Worm (Caenorhabditis elegans) whole organism, L4 larva: Measurements from ENCODE around the gene Y39A1A.3.

Experiments
- F10B5.3 ChIP-seq: sonication (generic microtip); optimal IDR thresholded peaks from 2 replicates; lab custom pipeline; 2016; ENCODE audit warnings: mild to moderate bottlenecking, missing genetic modification characterization, missing compliant biosample characterization
- F26F4.8 ChIP-seq: fragments of 200-800 bp; sonication (Bioruptor generic); conservative IDR thresholded peaks from 2 replicates; pipeline ENCODE4 v1.3.6; 2022; ENCODE audit warnings: missing genetic modification characterization, missing compliant biosample characterization
- F37D6.2 ChIP-seq: sonication (generic microtip); optimal IDR thresholded peaks from 2 replicates; lab custom pipeline; 2016; ENCODE audit warnings: mild to moderate bottlenecking, missing genetic modification characterization, missing compliant biosample characterization
- F44E2.7 ChIP-seq: fragments of 200-800 bp; sonication (Bioruptor generic); IDR thresholded peaks from 2 replicates; pipeline ENCODE4 v2.1.2; 2022; ENCODE audit warnings: missing genetic modification characterization, missing compliant biosample characterization
- F49E8.2 ChIP-seq: sonication (generic microtip); optimal IDR thresholded peaks from 2 replicates; lab custom pipeline; 2016; ENCODE audit warnings: missing compliant biosample characterization, mild to moderate bottlenecking, missing genetic modification characterization, borderline replicate concordance
- T20F7.1 ChIP-seq: fragments of 200-800 bp; sonication (Bioruptor generic); optimal IDR thresholded peaks from 2 replicates; lab custom pipeline; 2018; ENCODE audit warnings: mild to moderate bottlenecking, missing genetic modification characterization, missing compliant biosample characterization
- Y105C5A.15 ChIP-seq: fragments of 200-800 bp; sonication (Bioruptor generic); IDR thresholded peaks from 2 replicates; pipeline ENCODE4 v1.3.6; 2022; ENCODE audit warnings: missing genetic modification characterization, missing compliant biosample characterization
- Y48G9A.11 ChIP-seq: fragments of 200-800 bp; sonication (Bioruptor generic); IDR thresholded peaks from 2 replicates; pipeline ENCODE4 v1.3.6; 2022; ENCODE audit warnings: missing genetic modification reagents, missing genetic modification characterization, missing compliant biosample characterization
- Y5F2A.4 ChIP-seq: fragments of 200-800 bp; sonication (Bioruptor generic); optimal IDR thresholded peaks from 2 replicates; lab custom pipeline; 2018; ENCODE audit warnings: mild to moderate bottlenecking, missing genetic modification characterization, missing compliant biosample characterization
- Y75B8A.6 ChIP-seq: fragments of 200-800 bp; sonication (Bioruptor generic); IDR thresholded peaks from 2 replicates; pipeline ENCODE4 v1.3.6; 2022; ENCODE audit warnings: missing genetic modification reagents, missing genetic modification characterization, missing compliant biosample characterization
- ZK337.2 ChIP-seq: fragments of 200-800 bp; sonication (Bioruptor generic); IDR thresholded peaks from 2 replicates; pipeline ENCODE4 v1.3.6; 2022; ENCODE audit warnings: missing genetic modification reagents, missing genetic modification characterization, missing compliant biosample characterization
- aha-1 ChIP-seq: fragments of 150-350 bp; peaks from one replicate; lab custom pipeline; 2014; ENCODE audit warnings: missing biosample characterization, missing genetic modification characterization
- attf-4 ChIP-seq: sonication (generic microtip); optimal IDR thresholded peaks from 3 replicates; lab custom pipeline; 2017; ENCODE audit warnings: missing biosample characterization, missing genetic modification characterization
- ceh-28 ChIP-seq: fragments of 150-350 bp; optimal IDR thresholded peaks from 2 replicates; lab custom pipeline; 2014; ENCODE audit warnings: missing biosample characterization, missing genetic modification reagents, missing genetic modification characterization
- ceh-82 ChIP-seq: sonication (generic microtip); optimal IDR thresholded peaks from 2 replicates; lab custom pipeline; 2017; ENCODE audit warnings: missing biosample characterization, missing genetic modification characterization
- ces-1 ChIP-seq: fragments of 150-350 bp; sonication (generic microtip); optimal IDR thresholded peaks from 4 replicates; lab custom pipeline; 2014; ENCODE audit warnings: missing biosample characterization, missing genetic modification reagents, missing genetic modification characterization
- daf-12 ChIP-seq: fragments of 150-350 bp; optimal IDR thresholded peaks from 2 replicates; lab custom pipeline; 2014; ENCODE audit warnings: missing biosample characterization, missing genetic modification reagents, missing genetic modification characterization
- daf-8 ChIP-seq: fragments of 200-800 bp; sonication (Bioruptor generic); IDR thresholded peaks from 2 replicates; pipeline ENCODE4 v1.3.6; 2022; ENCODE audit warnings: missing genetic modification characterization, missing compliant biosample characterization
- dmd-6 ChIP-seq: fragments of 200-800 bp; sonication (Bioruptor generic); IDR thresholded peaks from 2 replicates; pipeline ENCODE4 v1.3.6; 2022; ENCODE audit warnings: missing genetic modification reagents, missing genetic modification characterization, missing compliant biosample characterization
- dmd-9 ChIP-seq: fragments of 200-800 bp; sonication (Bioruptor generic); IDR thresholded peaks from 2 replicates; pipeline ENCODE4 v1.3.6; 2022; ENCODE audit warnings: missing genetic modification reagents, missing genetic modification characterization, missing compliant biosample characterization
- dve-1 ChIP-seq: sonication (generic microtip); optimal IDR thresholded peaks from 2 replicates; lab custom pipeline; 2017; ENCODE audit warnings: antibody characterized with exemption, mild to moderate bottlenecking, missing genetic modification characterization, missing compliant biosample characterization; ENCODE audit not compliant: insufficient read depth
- gei-8 ChIP-seq: fragments of 200-800 bp; sonication (Bioruptor generic); optimal IDR thresholded peaks from 2 replicates; lab custom pipeline; 2018; ENCODE audit warnings: mild to moderate bottlenecking, missing genetic modification characterization, missing compliant biosample characterization
- hif-1 ChIP-seq, 2 experiments: sonication (generic microtip); optimal IDR thresholded peaks; 2 replicates each; lab custom pipeline; 2016 to 2017; ENCODE audit warnings: missing compliant biosample characterization in 2 of 2, missing genetic modification characterization in 2 of 2, missing genetic modification reagents in 2 of 2, missing genotype in 2 of 2, mild to moderate bottlenecking in 1 of 2
- hlh-30 ChIP-seq: sonication (generic microtip); optimal IDR thresholded peaks from 2 replicates; lab custom pipeline; 2017; ENCODE audit warnings: antibody characterized with exemption, mild to moderate bottlenecking, missing genetic modification characterization, missing compliant biosample characterization; ENCODE audit not compliant: insufficient read depth
- jun-1 ChIP-seq: fragments of 150-350 bp; optimal IDR thresholded peaks from 2 replicates; lab custom pipeline; 2014; ENCODE audit warnings: missing biosample characterization, missing genetic modification reagents, missing genetic modification characterization
- lin-15B ChIP-seq: fragments of 150-350 bp; sonication (generic microtip); optimal IDR thresholded peaks from 3 replicates; lab custom pipeline; 2014; ENCODE audit warnings: missing biosample characterization, missing genetic modification characterization
- lin-29 ChIP-seq: fragments of 200-800 bp; sonication (Bioruptor generic); IDR thresholded peaks from 2 replicates; pipeline ENCODE4 v1.3.6; 2022; ENCODE audit warnings: missing genetic modification reagents, missing genetic modification characterization, missing compliant biosample characterization
- lin-38 ChIP-seq: fragments of 200-800 bp; sonication (Bioruptor generic); IDR thresholded peaks from 2 replicates; pipeline ENCODE4 v1.3.6; 2022; ENCODE audit warnings: missing genetic modification reagents, missing genetic modification characterization, missing compliant biosample characterization
- lin-39 ChIP-seq: fragments of 150-350 bp; optimal IDR thresholded peaks from 2 replicates; lab custom pipeline; 2014; ENCODE audit warnings: missing biosample characterization, missing genetic modification reagents, missing genetic modification characterization
- lsy-2 ChIP-seq, 2 experiments: fragments of 150-350 bp in 1 of 2; sonication (generic microtip) in 1 of 2; optimal IDR thresholded peaks; 2 replicates each; lab custom pipeline; 2014 to 2017; ENCODE audit warnings: missing biosample characterization in 2 of 2, missing genetic modification characterization in 2 of 2
- mep-1 ChIP-seq: fragments of 150-350 bp; sonication (generic microtip); optimal IDR thresholded peaks from 3 replicates; lab custom pipeline; 2014; ENCODE audit warnings: missing biosample characterization, missing genetic modification characterization
- mes-2 ChIP-seq: sonication (generic microtip); optimal IDR thresholded peaks from 2 replicates; lab custom pipeline; 2016; ENCODE audit warnings: missing genotype, mild to moderate bottlenecking, missing genetic modification characterization, missing compliant biosample characterization; ENCODE audit not compliant: poor library complexity, severe bottlenecking
- mxl-2 ChIP-seq: fragments of 200-800 bp; sonication (Bioruptor generic); conservative IDR thresholded peaks from 2 replicates; pipeline ENCODE4 v1.3.6; 2022; ENCODE audit warnings: missing genetic modification reagents, missing genetic modification characterization, missing compliant biosample characterization
- nhr-102 ChIP-seq: sonication (generic microtip); optimal IDR thresholded peaks from 2 replicates; lab custom pipeline; 2016; ENCODE audit warnings: mild to moderate bottlenecking, missing genetic modification characterization, moderate library complexity, missing compliant biosample characterization
- nhr-11 ChIP-seq: fragments of 150-350 bp; optimal IDR thresholded peaks from 2 replicates; lab custom pipeline; 2014; ENCODE audit warnings: missing biosample characterization, missing genetic modification characterization
- nhr-28 ChIP-seq: fragments of 150-350 bp; optimal IDR thresholded peaks from 2 replicates; lab custom pipeline; 2014; ENCODE audit warnings: missing biosample characterization, missing genetic modification characterization
- nhr-48 ChIP-seq: sonication (generic microtip); optimal IDR thresholded peaks from 2 replicates; lab custom pipeline; 2016; ENCODE audit warnings: mild to moderate bottlenecking, missing genetic modification characterization, missing compliant biosample characterization
- nhr-6 ChIP-seq: fragments of 150-350 bp; optimal IDR thresholded peaks from 2 replicates; lab custom pipeline; 2014; ENCODE audit warnings: missing biosample characterization, missing genetic modification characterization
- nhr-76 ChIP-seq: fragments of 150-350 bp; optimal IDR thresholded peaks from 2 replicates; lab custom pipeline; 2014; ENCODE audit warnings: missing biosample characterization, missing genetic modification characterization
- php-3 ChIP-seq: fragments of 200-800 bp; sonication (Bioruptor generic); IDR thresholded peaks from 2 replicates; pipeline ENCODE4 v1.3.6; 2022; ENCODE audit warnings: missing genetic modification reagents, missing genetic modification characterization, missing compliant biosample characterization
- saeg-2 ChIP-seq: fragments of 200-800 bp; sonication (Bioruptor generic); IDR thresholded peaks from 2 replicates; pipeline ENCODE4 v1.3.6; 2022; ENCODE audit warnings: missing genetic modification reagents, missing genetic modification characterization, missing compliant biosample characterization
- sdz-12 ChIP-seq: fragments of 200-800 bp; sonication (Bioruptor generic); optimal IDR thresholded peaks from 2 replicates; lab custom pipeline; 2018; ENCODE audit warnings: mild to moderate bottlenecking, missing genetic modification characterization, missing compliant biosample characterization
- set-16 ChIP-seq: fragments of 200-800 bp; sonication (Bioruptor generic); IDR thresholded peaks from 2 replicates; pipeline ENCODE4 v1.3.6; 2022; ENCODE audit warnings: missing genetic modification reagents, missing genetic modification characterization, missing compliant biosample characterization
- spr-3 ChIP-seq: fragments of 200-800 bp; sonication (Bioruptor generic); optimal IDR thresholded peaks from 2 replicates; lab custom pipeline; 2018; ENCODE audit warnings: mild to moderate bottlenecking, missing genetic modification characterization, missing compliant biosample characterization
- tra-1 ChIP-seq: fragments of 200-800 bp; sonication (Bioruptor generic); IDR thresholded peaks from 2 replicates; pipeline ENCODE4 v1.3.6; 2022; ENCODE audit warnings: missing genetic modification reagents, missing genetic modification characterization, missing compliant biosample characterization
- unc-39 ChIP-seq: sonication (generic microtip); optimal IDR thresholded peaks from 2 replicates; lab custom pipeline; 2017; ENCODE audit warnings: missing biosample characterization, missing genetic modification characterization
- vab-7 ChIP-seq: fragments of 200-800 bp; sonication (Bioruptor generic); IDR thresholded peaks from 2 replicates; pipeline ENCODE4 v1.3.6; 2022; ENCODE audit warnings: missing genetic modification reagents, missing genetic modification characterization, missing compliant biosample characterization
- zip-11 ChIP-seq: fragments of 200-800 bp; sonication (Bioruptor generic); IDR thresholded peaks from 2 replicates; pipeline ENCODE4 v1.3.6; 2022; ENCODE audit warnings: missing genetic modification characterization, missing compliant biosample characterization
- zip-2 ChIP-seq: fragments of 150-350 bp; optimal IDR thresholded peaks from 2 replicates; lab custom pipeline; 2014; ENCODE audit warnings: missing biosample characterization, missing genetic modification characterization
- ztf-11 ChIP-seq: fragments of 150-350 bp; optimal IDR thresholded peaks from 2 replicates; lab custom pipeline; 2014; ENCODE audit warnings: missing biosample characterization, missing genetic modification characterization

Y39A1A.3 gene

ce11 chrIII:10599699-10600098 is 3.4 kb upstream of the Y39A1A.3 start (continued):
- TF ChIP-seq nhr-48 (tag; lab: Kevin White, UChicago) = no peak
- no peak for TF ChIP-seq Y105C5A.15 (GFP tag; lab: Robert Waterston, UW)
- no peak for TF ChIP-seq ztf-11
- no peak for TF ChIP-seq vab-7 (GFP tag; lab: Robert Waterston, UW)
- no peak for TF ChIP-seq spr-3
- no peak for TF ChIP-seq lin-39 (tag; lab: Kevin White, UChicago)
- TF ChIP-seq dve-1 (tag; lab: Kevin White, UChicago) = peak; percentile 80
- TF ChIP-seq T20F7.1 (GFP tag; lab: Kevin White, UChicago) = no peak
- TF ChIP-seq hlh-30 (tag; lab: Kevin White, UChicago) = peak; percentile 99
- no peak for TF ChIP-seq lin-15B (tag; lab: Kevin White, UChicago)
- TF ChIP-seq attf-4 (tag; lab: Kevin White, UChicago) = no peak
- no peak for TF ChIP-seq nhr-76 (tag; lab: Kevin White, UChicago)
- no peak for TF ChIP-seq saeg-2
- TF ChIP-seq F49E8.2 (tag; lab: Kevin White, UChicago) = no peak
- peak; percentile 40 for TF ChIP-seq nhr-11 (tag; lab: Kevin White, UChicago)
- TF ChIP-seq F37D6.2 (tag; lab: Kevin White, UChicago) = no peak
- TF ChIP-seq gei-8 (GFP tag; lab: Kevin White, UChicago) = no peak
- TF ChIP-seq dmd-9 (GFP tag; lab: Robert Waterston, UW) = no peak
- no peak for TF ChIP-seq Y48G9A.11
- peak; percentile 80 for TF ChIP-seq nhr-28 (tag; lab: Kevin White, UChicago)
- no peak for TF ChIP-seq Y75B8A.6 (GFP tag; lab: Robert Waterston, UW)
- TF ChIP-seq sdz-12 (GFP tag; lab: Kevin White, UChicago) = no peak
- no peak for TF ChIP-seq ceh-82
- peak; percentile 78 for TF ChIP-seq mes-2
- peak; percentile 84 for TF ChIP-seq nhr-6 (tag; lab: Kevin White, UChicago)
- no peak for TF ChIP-seq php-3
- no peak for TF ChIP-seq Y5F2A.4 (GFP tag; lab: Kevin White, UChicago)
- TF ChIP-seq mep-1 (tag; lab: Kevin White, UChicago) = peak; percentile 76
- no peak for TF ChIP-seq ceh-28 (tag; lab: Kevin White, UChicago)
- TF ChIP-seq zip-11 (GFP tag; lab: Robert Waterston, UW) = no peak
- TF ChIP-seq unc-39 (tag; lab: Kevin White, UChicago) = no peak
- TF ChIP-seq nhr-102 = no peak
- no peak for TF ChIP-seq zip-2
- peak in 1 of 2 experiments; percentile 81 for TF ChIP-seq lsy-2 (tag; optimal IDR thresholded peaks at IDR 0.05; lab: Kevin White, UChicago)
- TF ChIP-seq ZK337.2 = no peak
- TF ChIP-seq F10B5.3 (tag; lab: Kevin White, UChicago) = no peak
- TF ChIP-seq tra-1 = no peak
- no peak for TF ChIP-seq lin-29
- TF ChIP-seq daf-8 (GFP tag; lab: Robert Waterston, UW) = no peak
- peak; percentile 52; the same call in 1 of the 2 replicates for TF ChIP-seq dmd-6 (GFP tag; lab: Robert Waterston, UW)
- peak; percentile 94 for TF ChIP-seq aha-1 (tag; lab: Kevin White, UChicago)
- TF ChIP-seq lin-38 = peak; percentile 62
- no peak for TF ChIP-seq ces-1 (GFP tag; lab: Kevin White, UChicago)
- peak in 1 of 2 experiments; percentile 44 for TF ChIP-seq hif-1 (tag; optimal IDR thresholded peaks at IDR 0.05; lab: Kevin White, UChicago)
- no peak for TF ChIP-seq set-16 (GFP tag; lab: Robert Waterston, UW)
- TF ChIP-seq F44E2.7 (GFP tag; lab: Robert Waterston, UW) = no peak
- TF ChIP-seq daf-12 (tag; lab: Kevin White, UChicago) = no peak
- TF ChIP-seq mxl-2 (GFP tag; lab: Robert Waterston, UW) = no peak
- TF ChIP-seq F26F4.8 (GFP tag; lab: Robert Waterston, UW) = no peak
- TF ChIP-seq jun-1 (tag; lab: Kevin White, UChicago) = no peak
